Fruit fly (Drosophila melanogaster) whole organism, pupa: ENCODE data around the gene pzg.

Experiments used
- CG10348 ChIP-seq: fragments of 200-800 bp; sonication (Bioruptor generic); IDR thresholded peaks from 2 replicates; pipeline ENCODE4 v1.3.6; 2022; ENCODE audit warnings: missing biosample characterization, missing genetic modification characterization
- CG12605 ChIP-seq: fragments of 200-800 bp; sonication (Bioruptor generic); IDR thresholded peaks from 2 replicates; pipeline ENCODE4 v1.3.6; 2022; ENCODE audit warnings: missing biosample characterization, missing genetic modification characterization
- CG13204 ChIP-seq: fragments of 200-800 bp; sonication (Bioruptor generic); optimal IDR thresholded peaks from 2 replicates; lab custom pipeline; 2018; ENCODE audit warnings: missing biosample characterization, mild to moderate bottlenecking, missing genetic modification characterization, moderate library complexity
- CG14655 ChIP-seq: fragments of 200-800 bp; sonication (Bioruptor generic); optimal IDR thresholded peaks from 3 replicates; lab custom pipeline; 2017; ENCODE audit warnings: mild to moderate bottlenecking, missing biosample characterization, missing genetic modification reagents, missing genetic modification characterization
- CG15710 ChIP-seq: fragments of 200-800 bp; sonication (Bioruptor generic); optimal IDR thresholded peaks from 2 replicates; lab custom pipeline; 2018; ENCODE audit warnings: missing biosample characterization, mild to moderate bottlenecking, missing genetic modification characterization, moderate library complexity
- CG17806 ChIP-seq: fragments of 200-800 bp; sonication (Bioruptor generic); optimal IDR thresholded peaks from 2 replicates; lab custom pipeline; 2018; ENCODE audit warnings: missing biosample characterization, mild to moderate bottlenecking, missing genetic modification characterization, moderate library complexity
- CG32121 ChIP-seq: fragments of 200-800 bp; sonication (Bioruptor generic); IDR thresholded peaks from 2 replicates; pipeline ENCODE4 v1.3.6; 2022; ENCODE audit warnings: missing biosample characterization, missing genetic modification characterization
- CG34367 ChIP-seq: fragments of 200-800 bp; sonication (Bioruptor generic); optimal IDR thresholded peaks from 2 replicates; lab custom pipeline; 2018; ENCODE audit warnings: missing biosample characterization, mild to moderate bottlenecking, missing genetic modification characterization
- CG4496 ChIP-seq: fragments of 200-800 bp; sonication (Bioruptor generic); IDR thresholded peaks from 3 replicates; pipeline ENCODE4 v1.3.6; 2022; ENCODE audit warnings: missing biosample characterization, missing genetic modification characterization
- CG8159 ChIP-seq: fragments of 200-800 bp; sonication (Bioruptor generic); optimal IDR thresholded peaks from 3 replicates; lab custom pipeline; 2018; ENCODE audit warnings: missing biosample characterization, mild to moderate bottlenecking, missing genetic modification characterization, moderate library complexity
- CG8301 ChIP-seq: fragments of 200-800 bp; sonication (Bioruptor generic); optimal IDR thresholded peaks from 2 replicates; lab custom pipeline; 2018; ENCODE audit warnings: missing biosample characterization, mild to moderate bottlenecking, missing genetic modification characterization
- CG9948 ChIP-seq: fragments of 200-800 bp; sonication (Bioruptor generic); optimal IDR thresholded peaks from 2 replicates; lab custom pipeline; 2018; ENCODE audit warnings: missing biosample characterization, mild to moderate bottlenecking, missing genetic modification characterization, moderate library complexity
- D1 ChIP-seq: fragments of 200-800 bp; sonication (Bioruptor generic); optimal IDR thresholded peaks from 2 replicates; lab custom pipeline; 2018; ENCODE audit warnings: missing biosample characterization, mild to moderate bottlenecking, missing genetic modification characterization, moderate library complexity
- EcR ChIP-seq: fragments of 200-800 bp; sonication (Bioruptor generic); optimal IDR thresholded peaks from 3 replicates; lab custom pipeline; 2019; ENCODE audit warnings: missing biosample characterization, missing genetic modification characterization, mild to moderate bottlenecking, moderate library complexity, missing genetic modification reagents
- Ets98B ChIP-seq: fragments of 200-800 bp; sonication (Bioruptor generic); IDR thresholded peaks from 2 replicates; pipeline ENCODE4 v1.3.6; 2022; ENCODE audit warnings: missing biosample characterization, missing genetic modification characterization
- Pif1A ChIP-seq: fragments of 200-800 bp; sonication (Bioruptor generic); optimal IDR thresholded peaks from 3 replicates; lab custom pipeline; 2016; ENCODE audit warnings: missing biosample characterization, missing genetic modification characterization
- Pif1B ChIP-seq: fragments of 200-800 bp; sonication (Bioruptor generic); optimal IDR thresholded peaks from 3 replicates; lab custom pipeline; 2016; ENCODE audit warnings: missing biosample characterization, missing genetic modification characterization
- Snoo ChIP-seq: fragments of 200-800 bp; sonication (Bioruptor generic); optimal IDR thresholded peaks from 3 replicates; lab custom pipeline; 2017; ENCODE audit warnings: missing biosample characterization, mild to moderate bottlenecking, missing genetic modification characterization, inconsistent platforms
- fd96Ca ChIP-seq: fragments of 200-800 bp; sonication (Bioruptor generic); IDR thresholded peaks from 3 replicates; pipeline ENCODE4 v1.3.6; 2022; ENCODE audit warnings: missing biosample characterization, missing genetic modification characterization
- gl ChIP-seq: fragments of 200-800 bp; sonication (Bioruptor generic); optimal IDR thresholded peaks from 2 replicates; lab custom pipeline; 2018; ENCODE audit warnings: missing biosample characterization, mild to moderate bottlenecking, missing genetic modification characterization
- rn ChIP-seq: fragments of 200-800 bp; sonication (Bioruptor generic); IDR thresholded peaks from 2 replicates; pipeline ENCODE4 v1.3.6; 2022; ENCODE audit warnings: missing biosample characterization, missing genetic modification characterization

pzg gene

dm6 chr3L:21324724-21325123 is 38.8 kb downstream of the pzg start:
- TF ChIP-seq CG14655 (GFP tag; lab: Kevin White, UChicago), result no peak
- TF ChIP-seq CG15710 (tag; lab: Kevin White, UChicago), result no peak
- no peak for TF ChIP-seq Pif1A (GFP tag; lab: Kevin White, UChicago)
- no peak for TF ChIP-seq CG34367 (tag; lab: Kevin White, UChicago)
- no peak for TF ChIP-seq fd96Ca (GFP tag; lab: Robert Waterston, UW)
- no peak for TF ChIP-seq CG8159 (tag; lab: Kevin White, UChicago)
- TF ChIP-seq rn (GFP tag; lab: Robert Waterston, UW), result no peak
- TF ChIP-seq CG17806 (tag; lab: Kevin White, UChicago), result no peak
- no peak for TF ChIP-seq Pif1B (GFP tag; lab: Kevin White, UChicago)
- no peak for TF ChIP-seq EcR (GFP tag; lab: Kevin White, UChicago)
- no peak for TF ChIP-seq CG32121

dm6 chr3L:21334999-21335631 is 49.2 kb downstream of the pzg start, which contains the start of gene Tsr1:
Gene Tsr1, plus strand, starts transcription at chr3L:21335215.
- TF ChIP-seq CG12605 (no peak), CG10348 (no peak), D1 (tag; lab: Kevin White, UChicago) (no peak), CG9948 (tag; lab: Kevin White, UChicago) (no peak), CG17806 (tag; lab: Kevin White, UChicago) (no peak), gl (tag; lab: Kevin White, UChicago) (no peak), CG8301 (tag; lab: Kevin White, UChicago) (no peak), Ets98B (GFP tag; lab: Robert Waterston, UW) (no peak), Snoo (tag; lab: Kevin White, UChicago) (no peak), fd96Ca (GFP tag; lab: Robert Waterston, UW) (no peak), CG4496 (GFP tag; lab: Robert Waterston, UW) (no peak), CG13204 (GFP tag; lab: Kevin White, UChicago) (no peak), CG34367 (tag; lab: Kevin White, UChicago) (no peak), CG14655 (GFP tag; lab: Kevin White, UChicago) (no peak), Pif1B (GFP tag; lab: Kevin White, UChicago) (no peak), CG8159 (tag; lab: Kevin White, UChicago) (no peak), CG32121 (no peak), rn (GFP tag; lab: Robert Waterston, UW) (no peak), Pif1A (GFP tag; lab: Kevin White, UChicago) (no peak)
